Fruit fly (Drosophila melanogaster): ENCODE data around the gene mRpL22.

mRpL22 gene

DNA sequence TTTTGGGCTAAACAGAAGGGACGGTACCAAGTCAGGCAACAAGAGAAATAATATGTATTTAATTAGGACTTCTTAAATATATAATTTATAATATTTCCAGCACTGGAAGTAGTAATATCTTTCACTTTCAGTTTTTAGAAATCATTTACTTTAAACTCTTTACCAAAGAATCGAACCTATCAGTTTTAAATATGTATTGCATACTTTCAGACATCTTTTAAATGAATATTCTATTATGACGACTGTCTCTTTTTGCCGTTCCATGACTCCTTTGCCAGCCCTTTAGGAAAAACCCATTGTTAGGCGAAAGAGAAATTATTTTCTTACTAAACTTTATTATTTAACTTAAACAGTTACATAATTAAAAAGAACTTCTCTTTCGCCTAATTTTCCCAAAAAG, 26.1 kb upstream of the mRpL22 start:
- no peak for TF ChIP-seq rgr (GFP tag; optimal IDR thresholded peaks at IDR 0.05)
- TF ChIP-seq Hr83 (GFP tag; optimal IDR thresholded peaks at IDR 0.05; ENCODE audit: poor library complexity, severe bottlenecking), result no peak
- no peak for TF ChIP-seq Jra (GFP tag; optimal IDR thresholded peaks at IDR 0.05)
- no peak for TF ChIP-seq N (GFP tag; optimal IDR thresholded peaks at IDR 0.05)
- no peak for TF ChIP-seq sv (GFP tag; optimal IDR thresholded peaks at IDR 0.05)
- no peak for TF ChIP-seq Rel (GFP tag; optimal IDR thresholded peaks at IDR 0.05)
- TF ChIP-seq Rel (tag; optimal IDR thresholded peaks at IDR 0.05), result no peak
- no peak for TF ChIP-seq GATAd (GFP tag; optimal IDR thresholded peaks at IDR 0.05)
- no peak for TF ChIP-seq brk (GFP tag; optimal IDR thresholded peaks at IDR 0.05)
- TF ChIP-seq CG32264 (GFP tag; optimal IDR thresholded peaks at IDR 0.05), result no peak
- TF ChIP-seq dsf (GFP tag; optimal IDR thresholded peaks at IDR 0.05; ENCODE audit: borderline replicate concordance), result no peak
- TF ChIP-seq br (GFP tag; optimal IDR thresholded peaks at IDR 0.05), result no peak
- no peak for TF ChIP-seq woc (GFP tag; optimal IDR thresholded peaks at IDR 0.05)
- no peak for TF ChIP-seq HLH106 (tag; optimal IDR thresholded peaks at IDR 0.05)

DNA sequence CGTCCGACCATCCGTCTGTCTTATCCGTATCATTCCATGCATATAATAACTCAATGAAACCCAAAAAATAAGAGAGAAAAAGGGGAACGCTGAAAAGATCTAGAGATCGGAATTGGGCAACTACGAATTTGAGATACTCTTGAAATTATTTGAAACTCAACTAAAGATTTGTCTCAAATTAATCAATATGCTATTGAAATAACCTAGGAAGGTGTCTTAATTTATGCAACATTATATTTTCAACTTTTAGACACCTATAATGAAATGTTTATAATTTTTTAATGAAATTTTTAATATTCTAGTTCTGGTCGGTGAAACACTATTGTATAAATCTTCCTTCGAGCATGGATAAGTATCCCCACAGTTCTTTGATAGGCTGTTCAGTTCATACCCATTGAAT, 23.2 kb upstream of the mRpL22 start:
- TF ChIP-seq Rel (GFP tag; optimal IDR thresholded peaks at IDR 0.05), result no peak
- TF ChIP-seq Rel (tag; optimal IDR thresholded peaks at IDR 0.05), result no peak
- no peak for TF ChIP-seq CrebA (GFP tag; optimal IDR thresholded peaks at IDR 0.05; ENCODE audit: borderline replicate concordance)
- TF ChIP-seq Vsx2 (GFP tag; optimal IDR thresholded peaks at IDR 0.05; ENCODE audit: partially characterized antibody), result no peak
- TF ChIP-seq Sp1 (GFP tag; optimal IDR thresholded peaks at IDR 0.05), result no peak
- TF ChIP-seq h (GFP tag; optimal IDR thresholded peaks at IDR 0.05), result no peak

DNA sequence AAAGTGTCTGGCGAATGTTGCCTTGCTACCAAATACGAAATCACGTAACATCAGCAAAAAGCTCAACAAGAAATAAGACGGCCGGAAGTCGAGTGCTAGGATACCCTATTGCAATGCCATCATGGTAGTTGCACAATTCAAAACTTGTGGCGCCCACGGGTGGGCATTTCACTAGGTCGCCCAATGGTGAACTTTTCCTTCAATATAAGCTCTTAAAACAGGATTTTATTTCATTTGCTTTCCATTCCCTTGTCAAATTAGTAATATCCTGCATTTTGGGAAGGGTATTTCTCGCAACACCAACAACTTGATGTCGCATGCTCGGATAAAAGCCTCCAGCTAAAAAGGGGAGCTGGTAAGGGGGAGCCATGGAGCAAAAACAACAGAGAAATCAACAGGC, 22.2 kb upstream of the mRpL22 start:
- TF ChIP-seq psq (GFP tag; optimal IDR thresholded peaks at IDR 0.05), result peak; percentile 58
- peak; percentile 67 for TF ChIP-seq Sp1 (GFP tag; optimal IDR thresholded peaks at IDR 0.05)
- peak; percentile 69 for TF ChIP-seq br (GFP tag; optimal IDR thresholded peaks at IDR 0.05)
- peak; percentile 71 for TF ChIP-seq HLH106 (tag; optimal IDR thresholded peaks at IDR 0.05)
- TF ChIP-seq lola (GFP tag; optimal IDR thresholded peaks at IDR 0.05), result no peak
- peak; percentile 68 for TF ChIP-seq ey (GFP tag; optimal IDR thresholded peaks at IDR 0.05)
- no peak for TF ChIP-seq Hr83 (GFP tag; optimal IDR thresholded peaks at IDR 0.05; ENCODE audit: poor library complexity, severe bottlenecking)
- no peak for TF ChIP-seq CG32264 (GFP tag; optimal IDR thresholded peaks at IDR 0.05)
- no peak for TF ChIP-seq tai (GFP tag; optimal IDR thresholded peaks at IDR 0.05)
- no peak for TF ChIP-seq CrebA (GFP tag; optimal IDR thresholded peaks at IDR 0.05; ENCODE audit: borderline replicate concordance)
- TF ChIP-seq rgr (GFP tag; optimal IDR thresholded peaks at IDR 0.05), result peak; percentile 69
- TF ChIP-seq jim (GFP tag; optimal IDR thresholded peaks at IDR 0.05), result no peak
- peak; percentile 64 for TF ChIP-seq dmrt93B (GFP tag; optimal IDR thresholded peaks at IDR 0.05)
- TF ChIP-seq OdsH (GFP tag; optimal IDR thresholded peaks at IDR 0.05), result peak; percentile 42
- peak; percentile 90 for TF ChIP-seq woc (GFP tag; optimal IDR thresholded peaks at IDR 0.05)
- no peak for TF ChIP-seq usp (GFP tag; optimal IDR thresholded peaks at IDR 0.05)
- no peak for TF ChIP-seq brk (GFP tag; optimal IDR thresholded peaks at IDR 0.05)
- TF ChIP-seq Abd-B (GFP tag; optimal IDR thresholded peaks at IDR 0.05), result no peak
- TF ChIP-seq h (GFP tag; optimal IDR thresholded peaks at IDR 0.05), result peak; percentile 77
- TF ChIP-seq N (GFP tag; optimal IDR thresholded peaks at IDR 0.05), result no peak
- no peak for TF ChIP-seq Dif (GFP tag; optimal IDR thresholded peaks at IDR 0.05; ENCODE audit: partially characterized antibody)
- TF ChIP-seq dl (GFP tag; optimal IDR thresholded peaks at IDR 0.05; ENCODE audit: insufficient read depth in 1 of 2, partially characterized antibody in 2 of 2), result no peak
- TF ChIP-seq CG9705 (GFP tag; optimal IDR thresholded peaks at IDR 0.05), result no peak
- no peak for TF ChIP-seq pan (optimal IDR thresholded peaks at IDR 0.05)
- no peak for TF ChIP-seq Myc (optimal IDR thresholded peaks at IDR 0.05)
- no peak for TF ChIP-seq Hr78 (GFP tag; optimal IDR thresholded peaks at IDR 0.05)
- peak in 1 of 2 experiments; percentile 76 for TF ChIP-seq foxo (GFP tag; optimal IDR thresholded peaks at IDR 0.05)
- TF ChIP-seq Jra (GFP tag; optimal IDR thresholded peaks at IDR 0.05), result no peak
- no peak for TF ChIP-seq GATAd (GFP tag; optimal IDR thresholded peaks at IDR 0.05)
- TF ChIP-seq Vsx2 (GFP tag; optimal IDR thresholded peaks at IDR 0.05; ENCODE audit: partially characterized antibody), result no peak
- TF ChIP-seq fru (GFP tag; optimal IDR thresholded peaks at IDR 0.05), result peak; percentile 76
- TF ChIP-seq dsf (GFP tag; optimal IDR thresholded peaks at IDR 0.05; ENCODE audit: borderline replicate concordance), result no peak
- TF ChIP-seq sv (GFP tag; optimal IDR thresholded peaks at IDR 0.05), result no peak
- TF ChIP-seq Dfd (GFP tag; optimal IDR thresholded peaks at IDR 0.05), result no peak
- peak; percentile 35 for TF ChIP-seq Hnf4 (GFP tag; optimal IDR thresholded peaks at IDR 0.05)
- no peak for TF ChIP-seq Rel (GFP tag; optimal IDR thresholded peaks at IDR 0.05)
- TF ChIP-seq Rel (tag; optimal IDR thresholded peaks at IDR 0.05), result no peak
- TF ChIP-seq Mio (GFP tag; optimal IDR thresholded peaks at IDR 0.05), result no peak
- peak; percentile 61 for TF ChIP-seq sage (GFP tag; optimal IDR thresholded peaks at IDR 0.05)
